Worm (Caenorhabditis elegans): ENCODE data around the gene F22H10.1.

ce11 chrX:16667515-16667914 lies 34.7 kb upstream of the F22H10.1 start:
- TF ChIP-seq mdl-1 (tag; optimal IDR thresholded peaks at IDR 0.05) = no peak
- no peak for TF ChIP-seq snpc-4 (tag; optimal IDR thresholded peaks at IDR 0.05)
